Fruit fly (Drosophila melanogaster) whole organism, embryonic: ENCODE data around the gene fit.
A peak's percentile ranks its signal among the peaks of the same experiment; 100 is the strongest.

ENCODE experiments used
- Blimp-1 ChIP-seq: fragments of 200-800 bp; sonication (Bioruptor generic); optimal IDR thresholded peaks from 3 replicates; lab custom pipeline; 2018; ENCODE audit warnings: missing biosample characterization, missing genetic modification characterization, mild to moderate bottlenecking, moderate library complexity, missing genetic modification reagents
- CG10209 ChIP-seq: fragments of 200-800 bp; sonication (Bioruptor generic); optimal IDR thresholded peaks from 3 replicates; lab custom pipeline; 2017; ENCODE audit warnings: missing biosample characterization, mild to moderate bottlenecking, missing genetic modification characterization, missing genetic modification reagents
- CG10431 ChIP-seq: fragments of 200-800 bp; sonication (Bioruptor generic); optimal IDR thresholded peaks from 3 replicates; lab custom pipeline; 2018; ENCODE audit warnings: missing biosample characterization, mild to moderate bottlenecking, missing genetic modification characterization
- CG11695 ChIP-seq: fragments of 200-800 bp; sonication (Bioruptor generic); IDR thresholded peaks from 3 replicates; pipeline ENCODE4 v1.3.6; 2022; ENCODE audit warnings: missing biosample characterization, missing genetic modification characterization
- CG14860 ChIP-seq: fragments of 200-800 bp; sonication (Bioruptor generic); IDR thresholded peaks from 3 replicates; pipeline ENCODE4 v1.3.6; 2022; ENCODE audit warnings: missing biosample characterization, missing genetic modification characterization; ENCODE audit not compliant: partially characterized antibody
- CG30020 ChIP-seq: fragments of 200-800 bp; optimal IDR thresholded peaks from 2 replicates; lab custom pipeline; 2019; ENCODE audit warnings: missing biosample characterization, mild to moderate bottlenecking, missing genetic modification characterization, moderate library complexity
- CG8924 ChIP-seq: fragments of 200-800 bp; optimal IDR thresholded peaks from 3 replicates; lab custom pipeline; 2019; ENCODE audit warnings: missing biosample characterization, mild to moderate bottlenecking, missing genetic modification characterization, moderate library complexity
- CG9797 ChIP-seq: fragments of 200-800 bp; sonication (Bioruptor generic); optimal IDR thresholded peaks from 3 replicates; lab custom pipeline; 2018; ENCODE audit warnings: missing biosample characterization, mild to moderate bottlenecking, missing genetic modification characterization
- CrebB ChIP-seq: fragments of 200-800 bp; sonication (Bioruptor generic); optimal IDR thresholded peaks from 3 replicates; lab custom pipeline; 2018; ENCODE audit warnings: missing biosample characterization, mild to moderate bottlenecking, missing genetic modification characterization
- D19A ChIP-seq: fragments of 200-800 bp; optimal IDR thresholded peaks from 3 replicates; lab custom pipeline; 2019; ENCODE audit warnings: missing biosample characterization, mild to moderate bottlenecking, missing genetic modification characterization, moderate library complexity
- D19B ChIP-seq: fragments of 200-800 bp; sonication (Bioruptor generic); optimal IDR thresholded peaks from 2 replicates; lab custom pipeline; 2017; ENCODE audit warnings: missing biosample characterization, mild to moderate bottlenecking, missing genetic modification characterization
- Dbx ChIP-seq: fragments of 200-800 bp; sonication (Bioruptor generic); IDR thresholded peaks from 3 replicates; pipeline ENCODE4 v1.3.6; 2022; ENCODE audit warnings: missing biosample characterization, missing genetic modification characterization
- Doc3 ChIP-seq: fragments of 200-800 bp; sonication (Bioruptor generic); IDR thresholded peaks from 3 replicates; pipeline ENCODE4 v1.3.6; 2022; ENCODE audit warnings: missing biosample characterization, missing genetic modification characterization; ENCODE audit not compliant: partially characterized antibody
- Elba2 ChIP-seq: fragments of 200-800 bp; sonication (Bioruptor generic); optimal IDR thresholded peaks from 3 replicates; lab custom pipeline; 2016; ENCODE audit warnings: missing biosample characterization, missing genetic modification characterization
- Ets97D ChIP-seq: fragments of 200-800 bp; sonication (Bioruptor generic); optimal IDR thresholded peaks from 3 replicates; lab custom pipeline; 2016; ENCODE audit warnings: missing biosample characterization, missing genetic modification characterization
- Hr51 ChIP-seq, 2 experiments: fragments of 200-800 bp; sonication (Bioruptor generic); optimal IDR thresholded peaks; 2 replicates in 1 of 2; 3 replicates in 1 of 2; lab custom pipeline; 2016 to 2018; ENCODE audit warnings: missing biosample characterization in 2 of 2, missing genetic modification characterization in 2 of 2, mild to moderate bottlenecking in 1 of 2, moderate library complexity in 1 of 2
- Med ChIP-seq: fragments of 200-800 bp; sonication (Bioruptor generic); peaks from one replicate; lab custom pipeline; 2016; ENCODE audit warnings: missing biosample characterization, missing genetic modification characterization, mild to moderate bottlenecking, inconsistent platforms, moderate library complexity
- Opbp ChIP-seq: fragments of 200-800 bp; sonication (Bioruptor generic); IDR thresholded peaks from 3 replicates; pipeline ENCODE4 v1.3.6; 2022; ENCODE audit warnings: missing biosample characterization, missing genetic modification characterization; ENCODE audit not compliant: partially characterized antibody
- Side ChIP-seq: fragments of 200-800 bp; sonication (Bioruptor generic); optimal IDR thresholded peaks from 2 replicates; lab custom pipeline; 2016; ENCODE audit warnings: missing biosample characterization, missing genetic modification characterization
- ac ChIP-seq: fragments of 200-800 bp; sonication (Bioruptor generic); optimal IDR thresholded peaks from 3 replicates; lab custom pipeline; 2017; ENCODE audit warnings: missing biosample characterization, mild to moderate bottlenecking, missing genetic modification characterization
- btn ChIP-seq: fragments of 200-800 bp; sonication (Bioruptor generic); optimal IDR thresholded peaks from 2 replicates; lab custom pipeline; 2016; ENCODE audit warnings: missing biosample characterization, missing genetic modification characterization
- chm ChIP-seq: fragments of 200-800 bp; sonication (Bioruptor generic); IDR thresholded peaks from 2 replicates; pipeline ENCODE4 v1.3.6; 2022; ENCODE audit warnings: missing biosample characterization, missing genetic modification characterization
- dan ChIP-seq: fragments of 200-800 bp; sonication (Bioruptor generic); IDR thresholded peaks from 2 replicates; pipeline ENCODE4 v1.3.6; 2022; ENCODE audit warnings: missing biosample characterization, missing genetic modification characterization
- esg ChIP-seq: fragments of 200-800 bp; sonication (Bioruptor generic); conservative IDR thresholded peaks from 2 replicates; pipeline ENCODE4 v1.3.6; 2022; ENCODE audit warnings: missing biosample characterization, missing genetic modification characterization
- gem ChIP-seq: fragments of 200-800 bp; sonication (Bioruptor generic); optimal IDR thresholded peaks from 2 replicates; lab custom pipeline; 2019; ENCODE audit warnings: missing biosample characterization, mild to moderate bottlenecking, missing genetic modification characterization, moderate library complexity
- grau ChIP-seq: fragments of 200-800 bp; optimal IDR thresholded peaks from 3 replicates; lab custom pipeline; 2019; ENCODE audit warnings: missing biosample characterization, mild to moderate bottlenecking, missing genetic modification characterization, moderate library complexity
- gro ChIP-seq: fragments of 200-800 bp; sonication (Bioruptor generic); optimal IDR thresholded peaks from 2 replicates; lab custom pipeline; 2016; ENCODE audit warnings: missing biosample characterization, missing genetic modification characterization
- insv ChIP-seq, 2 experiments: fragments of 200-800 bp; sonication (Bioruptor generic); optimal IDR thresholded peaks; 3 replicates each; lab custom pipeline; 2016 to 2018; ENCODE audit warnings: missing biosample characterization in 2 of 2, missing genetic modification characterization in 2 of 2
- ken ChIP-seq: fragments of 200-800 bp; sonication (Bioruptor generic); IDR thresholded peaks from 3 replicates; pipeline ENCODE4 v1.3.6; 2022; ENCODE audit warnings: missing biosample characterization, missing genetic modification characterization
- mld ChIP-seq: fragments of 200-800 bp; sonication (Bioruptor generic); IDR thresholded peaks from 3 replicates; pipeline ENCODE4 v1.3.6; 2022; ENCODE audit warnings: missing biosample characterization, missing genetic modification characterization; ENCODE audit not compliant: partially characterized antibody
- nerfin-2 ChIP-seq: fragments of 200-800 bp; sonication (Bioruptor generic); IDR thresholded peaks from 2 replicates; pipeline ENCODE4 v1.3.6; 2022; ENCODE audit warnings: missing biosample characterization, missing genetic modification characterization; ENCODE audit not compliant: partially characterized antibody
- pita ChIP-seq: fragments of 200-800 bp; sonication (Bioruptor generic); optimal IDR thresholded peaks from 2 replicates; lab custom pipeline; 2017; ENCODE audit warnings: missing biosample characterization, mild to moderate bottlenecking, missing genetic modification characterization
- pros ChIP-seq: fragments of 200-800 bp; sonication (Bioruptor generic); optimal IDR thresholded peaks from 3 replicates; lab custom pipeline; 2019; ENCODE audit warnings: missing biosample characterization, mild to moderate bottlenecking, missing genetic modification characterization, moderate library complexity
- psq ChIP-seq: fragments of 200-800 bp; sonication (Bioruptor generic); optimal IDR thresholded peaks from 2 replicates; lab custom pipeline; 2017; ENCODE audit warnings: missing biosample characterization, missing genetic modification characterization
- repo ChIP-seq: fragments of 200-800 bp; sonication (Bioruptor generic); optimal IDR thresholded peaks from 2 replicates; lab custom pipeline; 2016; ENCODE audit warnings: missing biosample characterization, missing genetic modification characterization
- salm ChIP-seq: fragments of 200-800 bp; sonication (Bioruptor generic); optimal IDR thresholded peaks from 2 replicates; lab custom pipeline; 2018; ENCODE audit warnings: missing biosample characterization, mild to moderate bottlenecking, missing genetic modification characterization
- sens ChIP-seq: fragments of 200-800 bp; sonication (Bioruptor generic); peaks from one replicate; lab custom pipeline; 2016; ENCODE audit warnings: missing biosample characterization, missing genetic modification characterization
- sens-2 ChIP-seq: fragments of 200-800 bp; sonication (Bioruptor generic); IDR thresholded peaks from 2 replicates; pipeline ENCODE4 v1.3.6; 2022; ENCODE audit warnings: missing biosample characterization, missing genetic modification characterization
- sim ChIP-seq: fragments of 200-800 bp; sonication (Bioruptor generic); IDR thresholded peaks from 2 replicates; pipeline ENCODE4 v1.3.6; 2022; ENCODE audit warnings: missing biosample characterization, missing genetic modification characterization
- sqz ChIP-seq: fragments of 200-800 bp; sonication (Bioruptor generic); optimal IDR thresholded peaks from 3 replicates; lab custom pipeline; 2018; ENCODE audit warnings: missing biosample characterization, mild to moderate bottlenecking, missing genetic modification characterization
- vnd ChIP-seq: fragments of 200-800 bp; sonication (Bioruptor generic); IDR thresholded peaks from 3 replicates; pipeline ENCODE4 v1.3.6; 2022; ENCODE audit warnings: missing biosample characterization, missing genetic modification characterization; ENCODE audit not compliant: partially characterized antibody

The fit gene

DNA sequence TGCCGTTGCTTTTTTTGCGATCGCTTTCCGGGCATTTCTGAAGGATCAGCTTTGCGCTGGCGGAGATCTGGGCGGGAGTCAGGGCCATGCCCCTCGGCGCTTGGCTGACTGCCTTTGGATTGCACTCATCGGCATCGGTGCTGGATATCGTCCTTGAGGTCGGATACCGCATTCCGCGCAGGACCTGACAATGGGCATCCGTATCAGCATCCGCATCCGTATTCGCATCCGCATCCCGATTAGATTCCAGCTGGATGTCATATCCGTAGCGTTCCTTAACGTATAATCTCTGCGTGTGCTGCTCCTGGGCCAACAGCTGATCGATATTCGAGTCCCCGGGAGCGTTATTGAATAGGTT lies 28.8 kb downstream of the fit start (continued):
- peak; percentile 33; the same call in 1 of the 3 replicates for TF ChIP-seq Opbp (GFP tag; lab: Robert Waterston, UW)
- peak; percentile 18 for TF ChIP-seq repo
- TF ChIP-seq esg (GFP tag; lab: Robert Waterston, UW), result no peak
- TF ChIP-seq CrebB (tag; lab: Kevin White, UChicago), result no peak
- TF ChIP-seq CG10209, result no peak
- TF ChIP-seq Dbx (GFP tag; lab: Robert Waterston, UW), result 0 out of 3 replicates have a peak, but pooled peaks have one; percentile 15
- TF ChIP-seq sim, result peak; percentile 20; the same call in 1 of the 2 replicates
- no peak for TF ChIP-seq CG30020
- no peak for TF ChIP-seq gem (tag; lab: Kevin White, UChicago)
- TF ChIP-seq mld (GFP tag; lab: Robert Waterston, UW), result 0 out of 3 replicates have a peak, but pooled peaks have one; percentile 29
- TF ChIP-seq pita (GFP tag; lab: Kevin White, UChicago), result no peak
- TF ChIP-seq sens-2, result no peak
- TF ChIP-seq CG11695 (GFP tag; lab: Robert Waterston, UW), result no peak
- TF ChIP-seq Med (GFP tag; lab: Kevin White, UChicago), result peak; percentile 65
- TF ChIP-seq dan (GFP tag; lab: Robert Waterston, UW), result no peak
- peak; percentile 13 for TF ChIP-seq ac (GFP tag; lab: Kevin White, UChicago)

DNA sequence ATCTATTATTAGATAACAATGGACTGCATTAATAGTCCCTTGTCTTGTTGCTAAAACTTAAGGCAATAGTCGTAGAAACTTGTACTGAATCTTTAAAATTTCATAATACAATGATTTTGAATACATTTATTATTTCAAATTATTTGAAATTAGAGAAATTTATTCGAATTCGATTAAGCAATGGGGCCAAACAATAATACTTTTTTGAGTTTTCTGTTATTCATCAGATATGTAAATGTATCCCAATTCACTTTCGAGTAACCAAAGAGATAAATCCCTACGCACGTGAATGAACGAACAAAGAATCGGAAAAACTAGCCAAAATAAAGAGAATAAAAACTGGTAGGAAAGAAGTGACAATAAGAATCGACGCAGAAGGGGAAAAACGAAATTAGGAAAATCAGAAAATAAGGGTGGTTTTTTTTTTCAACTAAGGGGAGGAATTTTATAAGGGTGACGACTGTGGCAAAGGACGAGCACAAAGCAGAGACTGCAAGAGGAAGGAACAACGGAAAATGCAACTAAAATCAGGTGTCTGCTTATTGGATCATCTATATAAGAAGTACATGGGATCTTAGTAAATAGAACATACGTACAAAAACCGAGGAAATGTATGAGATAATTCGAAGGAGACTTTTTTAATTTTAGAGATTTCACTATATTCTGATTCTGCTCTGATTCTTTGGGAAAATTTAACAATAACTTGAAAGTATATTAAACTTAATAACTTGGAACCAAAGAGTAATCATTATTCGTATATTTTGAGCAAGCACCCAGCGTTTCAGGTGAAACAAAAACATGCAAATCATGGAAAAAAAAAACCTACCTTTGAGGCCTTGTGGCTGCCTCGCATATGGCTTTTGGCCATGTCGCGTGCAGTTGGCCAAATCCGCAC lies 29.4 kb downstream of the fit start:
- TF ChIP-seq D19A (peak; percentile 73), vnd (GFP tag; lab: Robert Waterston, UW) (no peak), Hr51 (GFP tag; optimal IDR thresholded peaks at IDR 0.05; lab: Kevin White, UChicago) (peak in 1 of 2 experiments; percentile 28), CG9797 (no peak), CG14860 (GFP tag; lab: Robert Waterston, UW) (no peak), grau (tag; lab: Kevin White, UChicago) (peak; percentile 21), Doc3 (GFP tag; lab: Robert Waterston, UW) (no peak), ken (GFP tag; lab: Robert Waterston, UW) (no peak), gro (GFP tag; lab: Kevin White, UChicago) (no peak), chm (GFP tag; lab: Robert Waterston, UW) (peak; percentile 27), salm (tag; lab: Kevin White, UChicago) (no peak), Blimp-1 (GFP tag; lab: Kevin White, UChicago) (peak; percentile 1), sqz (peak; percentile 54), nerfin-2 (GFP tag; lab: Robert Waterston, UW) (no peak), Ets97D (GFP tag; lab: Kevin White, UChicago) (no peak), insv (GFP tag; optimal IDR thresholded peaks at IDR 0.05; lab: Kevin White, UChicago) (peak in 1 of 2 experiments; percentile 51), D19B (no peak), Side (GFP tag; lab: Kevin White, UChicago) (no peak), Elba2 (GFP tag; lab: Kevin White, UChicago) (peak; percentile 76), btn (GFP tag; lab: Kevin White, UChicago) (no peak), Med (GFP tag; lab: Kevin White, UChicago) (no peak), pros (peak; percentile 88), sens (GFP tag; lab: Kevin White, UChicago) (peak; percentile 75), CG10431 (GFP tag; lab: Kevin White, UChicago) (peak; percentile 19), psq (GFP tag; lab: Kevin White, UChicago) (peak; percentile 79), CG8924 (peak; percentile 2)
